Worm (Caenorhabditis elegans): ENCODE measurements around the gene F44A2.5.

DNA sequence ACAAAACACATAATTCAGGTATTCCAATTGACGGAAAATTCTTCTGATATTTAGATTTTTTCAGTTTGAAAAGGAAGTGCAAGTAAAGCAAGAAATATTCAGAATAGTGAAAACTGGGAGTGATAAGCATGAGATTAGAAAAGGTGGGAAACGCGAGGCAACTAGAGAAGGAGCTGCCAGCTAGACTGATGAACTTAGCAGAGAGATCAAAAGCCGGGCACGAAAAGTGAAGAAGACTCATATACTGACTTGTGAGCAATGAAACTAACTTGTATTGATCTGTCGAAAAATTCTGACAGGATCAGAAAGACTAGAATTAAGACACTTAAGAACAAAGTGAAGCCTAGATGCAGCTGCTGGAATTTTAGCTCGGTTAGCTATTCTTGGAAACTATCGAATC is 35.9 kb upstream of the F44A2.5 start, which contains the start of gene nhr-36:
- TF ChIP-seq nhr-12 (tag; optimal IDR thresholded peaks at IDR 0.05) (no peak), elt-3 (tag; optimal IDR thresholded peaks at IDR 0.05) (no peak), unc-62 (GFP tag; optimal IDR thresholded peaks at IDR 0.05) (no peak), ztf-11 (tag; optimal IDR thresholded peaks at IDR 0.05) (no peak), fkh-10 (GFP tag; optimal IDR thresholded peaks at IDR 0.05) (no peak)
